Fruit fly (Drosophila melanogaster): ENCODE data around the gene Aduk.

The Aduk gene

DNA sequence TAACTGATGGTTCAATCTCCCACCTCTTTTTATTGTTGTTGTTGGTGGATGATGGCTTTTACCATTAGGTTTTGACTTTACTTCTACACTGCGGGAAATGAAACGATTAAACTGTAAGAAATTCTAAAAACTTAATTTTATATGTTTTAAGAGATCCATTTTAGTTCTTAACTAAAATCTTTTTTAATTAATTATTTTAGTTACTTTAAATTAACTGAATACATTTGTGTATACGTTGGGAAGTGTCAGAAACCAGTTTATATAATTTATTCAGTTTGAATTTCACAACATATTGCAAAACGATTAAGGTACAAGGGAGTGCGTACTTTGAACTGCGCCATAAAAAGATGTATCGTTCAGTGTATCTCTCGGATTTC, 18.8 kb upstream of the Aduk start (continued):
- peak; percentile 87 for TF ChIP-seq Fer1 (GFP tag; optimal IDR thresholded peaks at IDR 0.05)
- TF ChIP-seq pho (GFP tag; optimal IDR thresholded peaks at IDR 0.05) = peak; percentile 37
- TF ChIP-seq shn (GFP tag; optimal IDR thresholded peaks at IDR 0.05) = no peak
- peak; percentile 96 for TF ChIP-seq gem (tag; optimal IDR thresholded peaks at IDR 0.05)
- TF ChIP-seq gce (GFP tag; IDR thresholded peaks at IDR 0.05) = no peak
- peak; percentile 44 for TF ChIP-seq HLH54F (GFP tag; optimal IDR thresholded peaks at IDR 0.05)
- TF ChIP-seq CG4617 (GFP tag; optimal IDR thresholded peaks at IDR 0.05; ENCODE audit: borderline replicate concordance) = peak; percentile 59
- TF ChIP-seq CG2116 (GFP tag; optimal IDR thresholded peaks at IDR 0.05) = peak; percentile 71
- TF ChIP-seq ttk (GFP tag; IDR thresholded peaks at IDR 0.05) = no peak
- peak; percentile 44 for TF ChIP-seq CG31388 (GFP tag; optimal IDR thresholded peaks at IDR 0.05)
- peak; percentile 93 for TF ChIP-seq CG7839 (tag; optimal IDR thresholded peaks at IDR 0.05)
- peak; percentile 1 for TF ChIP-seq zfh2 (GFP tag; optimal IDR thresholded peaks at IDR 0.05)
- no peak for TF ChIP-seq danr (GFP tag; IDR thresholded peaks at IDR 0.05)
- no peak for TF ChIP-seq bbx (GFP tag; IDR thresholded peaks at IDR 0.05; ENCODE audit: partially characterized antibody)
- TF ChIP-seq Hr51 (GFP tag; optimal IDR thresholded peaks at IDR 0.05) = peak; percentile 42 to 95
- TF ChIP-seq Xrp1 (GFP tag; IDR thresholded peaks at IDR 0.05) = no peak
- no peak for TF ChIP-seq al (GFP tag; IDR thresholded peaks at IDR 0.05)
- TF ChIP-seq Bgb (GFP tag; IDR thresholded peaks at IDR 0.05; ENCODE audit: partially characterized antibody) = no peak
- peak; percentile 85 for TF ChIP-seq org-1 (GFP tag; optimal IDR thresholded peaks at IDR 0.05)
- TF ChIP-seq Six4 (GFP tag; optimal IDR thresholded peaks at IDR 0.05) = peak; percentile 79
- peak; percentile 27 for TF ChIP-seq HmgZ (tag; optimal IDR thresholded peaks at IDR 0.05)
- TF ChIP-seq CG17328 (GFP tag; IDR thresholded peaks at IDR 0.05) = no peak
- TF ChIP-seq lab (GFP tag; optimal IDR thresholded peaks at IDR 0.05) = peak; percentile 91
- no peak for TF ChIP-seq Rfx (GFP tag; IDR thresholded peaks at IDR 0.05)
- peak; percentile 85 for TF ChIP-seq CG6813 (GFP tag; optimal IDR thresholded peaks at IDR 0.05)
- peak; percentile 86 for TF ChIP-seq CG10209 (GFP tag; optimal IDR thresholded peaks at IDR 0.05)
- no peak for TF ChIP-seq Mrtf (GFP tag; IDR thresholded peaks at IDR 0.05)
- no peak for TF ChIP-seq crol (GFP tag; IDR thresholded peaks at IDR 0.05)
- peak; percentile 92 for TF ChIP-seq CG9727 (GFP tag; optimal IDR thresholded peaks at IDR 0.05)
- TF ChIP-seq CG17361 (GFP tag; IDR thresholded peaks at IDR 0.05) = no peak
- TF ChIP-seq salm (tag; optimal IDR thresholded peaks at IDR 0.05) = peak; percentile 85
- TF ChIP-seq Myb (GFP tag; optimal IDR thresholded peaks at IDR 0.05) = no peak
- peak; percentile 73 for TF ChIP-seq nau (GFP tag; optimal IDR thresholded peaks at IDR 0.05)
- peak in 1 of 2 experiments; percentile 88 for TF ChIP-seq Eip74EF (GFP tag; optimal IDR thresholded peaks at IDR 0.05)
- no peak for TF ChIP-seq so (GFP tag; IDR thresholded peaks at IDR 0.05)
- TF ChIP-seq CG12071 (GFP tag; optimal IDR thresholded peaks at IDR 0.05) = no peak
- TF ChIP-seq CG11504 (tag; optimal IDR thresholded peaks at IDR 0.05) = peak; percentile 88
- TF ChIP-seq Sry-β (GFP tag; optimal IDR thresholded peaks at IDR 0.05) = no peak
- TF ChIP-seq abd-A (tag; optimal IDR thresholded peaks at IDR 0.05) = peak; percentile 56
- TF ChIP-seq CG15696 (tag; optimal IDR thresholded peaks at IDR 0.05) = peak; percentile 62
- TF ChIP-seq CG12155 (GFP tag; optimal IDR thresholded peaks at IDR 0.05) = peak; percentile 78
- TF ChIP-seq pfk (GFP tag; optimal IDR thresholded peaks at IDR 0.05) = no peak
- no peak for TF ChIP-seq fru (optimal IDR thresholded peaks at IDR 0.05)
- peak; percentile 93 for TF ChIP-seq nmo (GFP tag; optimal IDR thresholded peaks at IDR 0.05)
- TF ChIP-seq Atf3 (GFP tag; optimal IDR thresholded peaks at IDR 0.05) = no peak
- TF ChIP-seq CrebB (tag; optimal IDR thresholded peaks at IDR 0.05) = no peak
- no peak for TF ChIP-seq Dip2 (GFP tag; IDR thresholded peaks at IDR 0.05)
- no peak for TF ChIP-seq CG31224 (GFP tag; IDR thresholded peaks at IDR 0.05)
- TF ChIP-seq kah (GFP tag; optimal IDR thresholded peaks at IDR 0.05) = peak; percentile 64
- TF ChIP-seq CG8281 (tag; optimal IDR thresholded peaks at IDR 0.05) = peak; percentile 63
- TF ChIP-seq Stat92E (GFP tag; optimal IDR thresholded peaks at IDR 0.05) = peak in 1 of 3 experiments; percentile 45

Measured in whole organism, embryonic.